Worm (Caenorhabditis elegans): ENCODE results near the gene sta-2.

The sta-2 gene

DNA sequence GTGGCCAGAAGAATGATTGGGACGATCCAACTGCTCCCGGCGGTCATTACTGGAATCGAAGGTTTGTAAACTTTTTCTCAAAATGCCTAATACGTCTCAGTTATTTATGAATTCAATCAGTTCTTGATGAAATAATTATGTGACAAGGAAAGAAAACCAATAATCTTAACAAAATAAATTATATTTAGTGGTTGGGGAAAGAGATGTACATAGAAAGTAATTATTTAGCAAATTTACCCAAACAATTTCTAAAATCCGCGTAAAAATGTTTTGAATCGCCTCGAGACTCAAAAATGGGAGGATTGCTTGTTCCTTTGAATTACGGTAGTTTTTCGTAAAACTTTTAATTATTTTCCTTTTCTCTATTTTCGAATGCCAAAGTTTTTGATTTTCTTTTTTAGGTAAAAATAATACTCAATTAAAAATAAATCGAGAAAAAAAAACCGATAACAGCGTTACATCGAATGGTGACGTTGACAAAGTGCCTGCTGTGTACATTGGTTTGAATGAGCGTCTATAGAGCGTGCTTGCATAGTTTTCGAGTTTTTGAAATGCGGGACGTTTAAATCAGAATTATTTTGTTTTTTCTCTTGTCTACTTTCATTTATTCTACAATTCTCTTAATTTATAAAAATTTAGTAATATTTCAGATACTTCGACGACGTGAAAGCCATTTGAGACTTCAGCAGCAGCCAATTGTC lies 11.4 kb upstream of the sta-2 start, which contains the start of the genes aagr-3 and drap-1 (continued):
- TF ChIP-seq elt-3 (tag; optimal IDR thresholded peaks at IDR 0.05) (no peak), fos-1 (tag; optimal IDR thresholded peaks at IDR 0.05) (peak; percentile 83)

ce11 chrV:9730743-9731706 lies 10.0 kb upstream of the sta-2 start:
- TF ChIP-seq blmp-1 (tag; optimal IDR thresholded peaks at IDR 0.05; ENCODE audit: insufficient read depth) (peak; percentile 76), aly-2 (tag; optimal IDR thresholded peaks at IDR 0.05) (no peak), nhr-23 (tag; optimal IDR thresholded peaks at IDR 0.05) (no peak), skn-1 (tag; optimal IDR thresholded peaks at IDR 0.05) (peak; percentile 55), mbf-1 (tag; optimal IDR thresholded peaks at IDR 0.05) (no peak), dmd-4 (tag; optimal IDR thresholded peaks at IDR 0.05) (no peak), gmeb-1 (tag; optimal IDR thresholded peaks at IDR 0.05) (peak; percentile 68), nhr-77 (tag; optimal IDR thresholded peaks at IDR 0.05) (no peak), F13H6.1 (tag; optimal IDR thresholded peaks at IDR 0.05) (peak; percentile 98), elt-1 (tag; optimal IDR thresholded peaks at IDR 0.05) (no peak), R02D3.7 (tag; optimal IDR thresholded peaks at IDR 0.05) (no peak), unc-55 (GFP tag; optimal IDR thresholded peaks at IDR 0.05) (peak; percentile 95), C34F6.9 (tag; optimal IDR thresholded peaks at IDR 0.05) (peak; percentile 96), ZK546.5 (tag; optimal IDR thresholded peaks at IDR 0.05) (peak; percentile 61), mab-5 (tag; optimal IDR thresholded peaks at IDR 0.05) (peak; percentile 76), peb-1 (tag; optimal IDR thresholded peaks at IDR 0.05) (no peak), ceh-16 (tag; optimal IDR thresholded peaks at IDR 0.05) (peak; percentile 91), ztf-11 (tag; optimal IDR thresholded peaks at IDR 0.05) (peak; percentile 39), sma-3 (GFP tag; optimal IDR thresholded peaks at IDR 0.05) (peak; percentile 93), unc-62 (GFP tag; optimal IDR thresholded peaks at IDR 0.05) (no peak), snpc-4 (tag; optimal IDR thresholded peaks at IDR 0.05) (peak; percentile 79), ama-1 (optimal IDR thresholded peaks at IDR 0.05) (peak; percentile 99), sma-9 (GFP tag; optimal IDR thresholded peaks at IDR 0.05) (peak; percentile 90), sma-9 (tag; optimal IDR thresholded peaks at IDR 0.05) (no peak), fos-1 (tag; optimal IDR thresholded peaks at IDR 0.05) (peak; percentile 97), ztf-4 (tag; optimal IDR thresholded peaks at IDR 0.05) (peak; percentile 94), lsy-2 (tag; optimal IDR thresholded peaks at IDR 0.05) (peak; percentile 90 to 98), sem-4 (tag; optimal IDR thresholded peaks at IDR 0.05) (peak; percentile 61), lin-39 (tag; optimal IDR thresholded peaks at IDR 0.05) (peak; percentile 80), nhr-237 (tag; optimal IDR thresholded peaks at IDR 0.05) (no peak), nhr-6 (tag; optimal IDR thresholded peaks at IDR 0.05) (peak; percentile 77), crh-2 (tag; optimal IDR thresholded peaks at IDR 0.05) (peak; percentile 98), egl-27 (tag; optimal IDR thresholded peaks at IDR 0.05) (peak; percentile 85), zag-1 (tag; optimal IDR thresholded peaks at IDR 0.05) (peak; percentile 93), alr-1 (tag; optimal IDR thresholded peaks at IDR 0.05) (no peak), ceh-82 (tag; optimal IDR thresholded peaks at IDR 0.05) (no peak), nhr-10 (tag; optimal IDR thresholded peaks at IDR 0.05) (peak; percentile 23), nhr-12 (tag; optimal IDR thresholded peaks at IDR 0.05) (no peak), ztf-1 (GFP tag; conservative IDR thresholded peaks at IDR 0.05) (0 out of 2 replicates have a peak, but pooled peaks have one; percentile 63), Y55F3AM.14 (GFP tag; optimal IDR thresholded peaks at IDR 0.05) (peak; percentile 90), nhr-11 (tag; optimal IDR thresholded peaks at IDR 0.05) (peak; percentile 77), nhr-25 (tag; optimal IDR thresholded peaks at IDR 0.05) (peak; percentile 93), elt-3 (tag; optimal IDR thresholded peaks at IDR 0.05) (no peak), lin-13 (GFP tag; optimal IDR thresholded peaks at IDR 0.05) (peak; percentile 88), unc-39 (tag; optimal IDR thresholded peaks at IDR 0.05) (peak; percentile 69), nhr-21 (tag; optimal IDR thresholded peaks at IDR 0.05) (peak; percentile 96), nhr-129 (tag; optimal IDR thresholded peaks at IDR 0.05) (peak; percentile 98), mdl-1 (tag; optimal IDR thresholded peaks at IDR 0.05) (peak; percentile 90 to 98), lin-11 (tag; optimal IDR thresholded peaks at IDR 0.05) (peak; percentile 98)
